Fruit fly (Drosophila melanogaster): Measurements from ENCODE around the gene nSyb.

DNA sequence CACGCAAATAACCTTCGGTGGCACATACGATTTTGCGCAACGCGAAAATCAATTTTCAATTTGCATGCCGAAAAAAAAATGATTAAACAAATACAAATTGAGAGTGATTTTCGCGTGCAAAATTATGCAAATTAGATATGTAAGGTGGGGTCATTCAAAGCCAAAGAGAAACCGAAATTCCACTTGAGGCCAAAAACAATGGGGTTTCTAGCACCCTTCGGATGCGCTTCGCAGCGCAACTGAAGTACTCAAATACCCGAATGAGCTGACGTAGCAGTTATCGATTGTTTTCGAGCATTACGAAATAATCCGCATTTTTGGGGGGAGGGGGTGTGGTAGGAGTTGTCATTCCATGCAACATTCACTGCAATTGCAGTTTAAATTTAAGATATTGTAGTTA, 56.7 kb downstream of the nSyb start:
- TF ChIP-seq CG12605 (GFP tag; IDR thresholded peaks at IDR 0.05), result no peak
- TF ChIP-seq CG34367 (tag; optimal IDR thresholded peaks at IDR 0.05), result no peak
- TF ChIP-seq CG15710 (tag; optimal IDR thresholded peaks at IDR 0.05), result no peak
- TF ChIP-seq CG17806 (tag; optimal IDR thresholded peaks at IDR 0.05), result no peak
- TF ChIP-seq gl (tag; optimal IDR thresholded peaks at IDR 0.05), result no peak
- no peak for TF ChIP-seq Snoo (tag; optimal IDR thresholded peaks at IDR 0.05)
- TF ChIP-seq EcR (GFP tag; optimal IDR thresholded peaks at IDR 0.05), result no peak
- TF ChIP-seq CG32121 (GFP tag; IDR thresholded peaks at IDR 0.05), result no peak

All from whole organism, pupa.